Worm (Caenorhabditis elegans): Measurements from ENCODE around the gene txt-12.

- TF ChIP-seq flt-1 (GFP tag; IDR thresholded peaks at IDR 0.05) (no peak), klf-2 (GFP tag; conservative IDR thresholded peaks at IDR 0.05) (no peak), ref-1 (GFP tag; conservative IDR thresholded peaks at IDR 0.05) (no peak)
Observed at ce11 chrV:15092666-15093065, at the start of gene txt-12.

Data from whole organism, midembryonic.